Worm (Caenorhabditis elegans) whole organism, early embryonic: ENCODE measurements around the gene srh-206.

Experiments
- B0310.2 ChIP-seq: sonication (generic microtip); optimal IDR thresholded peaks from 2 replicates; lab custom pipeline; 2016; ENCODE audit warnings: mild to moderate bottlenecking, missing genetic modification characterization, missing compliant biosample characterization
- ama-1 ChIP-seq: fragments of 150-350 bp; optimal IDR thresholded peaks from 2 replicates; lab custom pipeline; 2014
- ceh-13 ChIP-seq: fragments of 200-800 bp; sonication (Bioruptor generic); optimal IDR thresholded peaks from 2 replicates; lab custom pipeline; 2018; ENCODE audit warnings: mild to moderate bottlenecking, missing genetic modification characterization, missing compliant biosample characterization
- hmg-4 ChIP-seq: fragments of 200-800 bp; sonication (Bioruptor generic); optimal IDR thresholded peaks from 2 replicates; lab custom pipeline; 2018; ENCODE audit warnings: mild to moderate bottlenecking, missing genetic modification characterization, missing compliant biosample characterization
- hnd-1 ChIP-seq: sonication (generic microtip); optimal IDR thresholded peaks from 2 replicates; lab custom pipeline; 2016; ENCODE audit warnings: missing genetic modification characterization, missing compliant biosample characterization
- pes-1 ChIP-seq: fragments of 200-800 bp; sonication (Bioruptor generic); IDR thresholded peaks from 2 replicates; pipeline ENCODE4 v1.3.6; 2022; ENCODE audit warnings: missing genetic modification reagents, missing genetic modification characterization, missing compliant biosample characterization
- sea-1 ChIP-seq: fragments of 200-800 bp; sonication (Bioruptor generic); conservative IDR thresholded peaks from 2 replicates; pipeline ENCODE4 v1.3.6; 2022; ENCODE audit warnings: missing genetic modification characterization, missing compliant biosample characterization
- tbx-11 ChIP-seq: fragments of 200-800 bp; sonication (Bioruptor generic); IDR thresholded peaks from 2 replicates; pipeline ENCODE4 v1.3.6; 2022; ENCODE audit warnings: missing genetic modification characterization, missing compliant biosample characterization

DNA sequence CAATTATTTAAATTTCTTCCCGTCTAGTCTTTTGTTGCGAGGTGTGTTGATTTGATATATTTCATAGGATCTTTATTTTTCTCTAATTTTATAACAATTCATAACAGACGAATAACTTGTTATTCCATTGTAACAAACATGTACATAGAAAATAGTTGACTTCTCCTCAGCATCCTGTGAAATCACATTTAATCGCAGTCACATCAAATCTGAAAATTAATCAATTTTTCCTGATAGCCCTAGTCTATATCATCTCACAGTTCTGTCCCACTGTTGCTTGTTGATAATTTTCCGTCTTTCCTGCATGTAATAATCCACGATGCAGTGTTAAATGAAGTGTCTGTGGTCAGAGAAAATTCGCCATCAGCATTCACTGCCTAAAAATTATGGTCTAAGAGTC, 33.1 kb upstream of the srh-206 start:
- TF ChIP-seq sea-1 (GFP tag; lab: Robert Waterston, UW) = no peak
- no peak for TF ChIP-seq pes-1 (GFP tag; lab: Robert Waterston, UW)
- no peak for TF ChIP-seq ama-1 (lab: Kevin White, UChicago)
- TF ChIP-seq ceh-13 (GFP tag; lab: Kevin White, UChicago) = no peak
- TF ChIP-seq B0310.2 (tag; lab: Kevin White, UChicago) = no peak
- TF ChIP-seq hnd-1 (tag; lab: Kevin White, UChicago) = no peak
- no peak for TF ChIP-seq tbx-11
- no peak for TF ChIP-seq hmg-4
